Worm (Caenorhabditis elegans): Measurements from ENCODE around the gene F20C5.6.

The F20C5.6 gene

ce11 chrIV:8782172-8782571 lies 9.2 kb upstream of the F20C5.6 start (continued):
- TF ChIP-seq ceh-24 (tag; optimal IDR thresholded peaks at IDR 0.05) (no peak), ceh-30 (tag; optimal IDR thresholded peaks at IDR 0.05) (peak; percentile 32), ztf-16 (tag; optimal IDR thresholded peaks at IDR 0.05) (peak; percentile 19), fax-1 (tag; optimal IDR thresholded peaks at IDR 0.05) (peak; percentile 27), nfya-1 (tag; optimal IDR thresholded peaks at IDR 0.05) (peak; percentile 91), ceh-18 (tag; optimal IDR thresholded peaks at IDR 0.05) (peak; percentile 81), syd-9 (tag; optimal IDR thresholded peaks at IDR 0.05) (peak; percentile 47), dve-1 (tag; optimal IDR thresholded peaks at IDR 0.05) (peak; percentile 66)

- TF ChIP-seq unc-86 (tag; optimal IDR thresholded peaks at IDR 0.05) (no peak), K09A11.1 (tag; optimal IDR thresholded peaks at IDR 0.05; ENCODE audit: insufficient read depth) (no peak), ttx-3 (tag; optimal IDR thresholded peaks at IDR 0.05) (no peak)
Measured at ce11 chrIV:8778045-8778444, 5.0 kb upstream of the F20C5.6 start, which contains the start of gene C33D9.6. TSS of gene C33D9.6 (minus strand) at chrIV:8778145.

ce11 chrIV:8769539-8769938 lies 3.5 kb downstream of the F20C5.6 start, which contains the start of gene F20C5.5:
TSS of gene F20C5.5 (minus strand) at chrIV:8769639.
- TF ChIP-seq madf-2 (tag; optimal IDR thresholded peaks at IDR 0.05): no peak
- no peak for TF ChIP-seq ztf-16 (tag; optimal IDR thresholded peaks at IDR 0.05)
- TF ChIP-seq C38D4.7 (GFP tag; optimal IDR thresholded peaks at IDR 0.05): no peak
- no peak for TF ChIP-seq pha-4 (tag; optimal IDR thresholded peaks at IDR 0.05)
- no peak for TF ChIP-seq K02D7.2 (tag; optimal IDR thresholded peaks at IDR 0.05)

DNA sequence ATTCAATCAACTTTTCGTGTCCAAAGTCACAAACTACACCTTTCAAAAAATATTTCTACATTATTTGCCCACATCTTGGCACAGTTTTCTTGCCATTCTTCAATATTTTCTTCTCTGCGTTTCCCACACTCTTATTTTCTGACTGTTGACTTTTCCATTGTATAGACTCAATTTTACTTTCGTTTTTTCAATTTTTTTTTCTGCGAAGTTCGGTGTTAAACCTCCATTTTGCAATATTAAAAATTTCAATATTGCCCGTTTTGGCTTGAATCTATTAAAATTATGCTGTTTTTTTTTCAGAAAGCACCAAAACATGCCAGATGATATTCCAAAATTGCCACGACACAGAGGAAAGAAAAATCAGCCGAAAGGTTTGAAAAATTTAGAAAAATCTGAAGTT lies 8.4 kb downstream of the F20C5.6 start, which contains the start of gene cdc-50.B:
cdc-50.B (plus strand) TSS at position 301 of the 400 bp plus-strand sequence.
- TF ChIP-seq pax-1 (tag; optimal IDR thresholded peaks at IDR 0.05): no peak

ce11 chrIV:8762471-8762870 lies 10.5 kb downstream of the F20C5.6 start:
- TF ChIP-seq fax-1 (tag; optimal IDR thresholded peaks at IDR 0.05): no peak
- peak; percentile 44 for TF ChIP-seq tbx-2 (tag; optimal IDR thresholded peaks at IDR 0.05)
- no peak for TF ChIP-seq K09A11.1 (tag; optimal IDR thresholded peaks at IDR 0.05; ENCODE audit: insufficient read depth)
- peak; percentile 92 for TF ChIP-seq ceh-48 (tag; optimal IDR thresholded peaks at IDR 0.05)
- peak; percentile 49 for TF ChIP-seq ceh-34 (tag; optimal IDR thresholded peaks at IDR 0.05)
- no peak for TF ChIP-seq ztf-16 (tag; optimal IDR thresholded peaks at IDR 0.05)
- TF ChIP-seq hlh-8 (tag; optimal IDR thresholded peaks at IDR 0.05): peak; percentile 69
- TF ChIP-seq nfya-1 (tag; optimal IDR thresholded peaks at IDR 0.05): peak; percentile 52
- TF ChIP-seq ahr-1 (tag; optimal IDR thresholded peaks at IDR 0.05): no peak
- peak; percentile 20 for TF ChIP-seq ceh-18 (tag; optimal IDR thresholded peaks at IDR 0.05)
- peak; percentile 82 for TF ChIP-seq ceh-31 (tag; optimal IDR thresholded peaks at IDR 0.05)
- peak; percentile 84 for TF ChIP-seq unc-42 (tag; optimal IDR thresholded peaks at IDR 0.05)
- no peak for TF ChIP-seq ceh-9 (tag; optimal IDR thresholded peaks at IDR 0.05)

ce11 chrIV:8761896-8762295 lies 11.1 kb downstream of the F20C5.6 start, which contains the start of the genes F20C5.11 and klp-11:
TSS of gene F20C5.11 (minus strand) at chrIV:8761996.
TSS of gene klp-11 (minus strand) at chrIV:8762066.
- no peak for TF ChIP-seq T23F11.4 (GFP tag; optimal IDR thresholded peaks at IDR 0.05)
- no peak for TF ChIP-seq ztf-16 (tag; optimal IDR thresholded peaks at IDR 0.05)
- TF ChIP-seq ahr-1 (tag; optimal IDR thresholded peaks at IDR 0.05): no peak
- no peak for TF ChIP-seq pax-1 (tag; optimal IDR thresholded peaks at IDR 0.05)
- no peak for TF ChIP-seq ref-2 (tag; optimal IDR thresholded peaks at IDR 0.05)
- TF ChIP-seq ama-1 (optimal IDR thresholded peaks at IDR 0.05): no peak
- TF ChIP-seq ceh-6 (GFP tag; optimal IDR thresholded peaks at IDR 0.05): no peak
- TF ChIP-seq pros-1 (tag; optimal IDR thresholded peaks at IDR 0.05): no peak
- TF ChIP-seq K02D7.2 (tag; optimal IDR thresholded peaks at IDR 0.05): no peak
- TF ChIP-seq ceh-9 (tag; optimal IDR thresholded peaks at IDR 0.05): no peak
- TF ChIP-seq hlh-15 (tag; optimal IDR thresholded peaks at IDR 0.05): no peak
- TF ChIP-seq hlh-13 (GFP tag; optimal IDR thresholded peaks at IDR 0.05): no peak
- no peak for TF ChIP-seq pat-9 (tag; optimal IDR thresholded peaks at IDR 0.05)
- TF ChIP-seq unc-42 (tag; optimal IDR thresholded peaks at IDR 0.05): no peak

All from whole organism, late embryonic.